Worm (Caenorhabditis elegans) whole organism, L3 larva: Measurements from ENCODE around the gene E02H1.5.

Experiments used
- R02D3.7 ChIP-seq: fragments of 150-350 bp; optimal IDR thresholded peaks from 2 replicates; lab custom pipeline; 2014; ENCODE audit warnings: missing biosample characterization, missing genetic modification characterization
- ZK546.5 ChIP-seq: sonication (generic microtip); optimal IDR thresholded peaks from 2 replicates; lab custom pipeline; 2017; ENCODE audit warnings: missing biosample characterization, missing genetic modification characterization
- aly-2 ChIP-seq: fragments of 150-350 bp; optimal IDR thresholded peaks from 2 replicates; lab custom pipeline; 2014; ENCODE audit warnings: missing biosample characterization, missing genetic modification characterization
- ceh-28 ChIP-seq: fragments of 150-350 bp; optimal IDR thresholded peaks from 2 replicates; lab custom pipeline; 2014; ENCODE audit warnings: missing biosample characterization, missing genetic modification reagents, missing genetic modification characterization
- ceh-82 ChIP-seq: fragments of 150-350 bp; optimal IDR thresholded peaks from 2 replicates; lab custom pipeline; 2014; ENCODE audit warnings: missing biosample characterization, missing genetic modification characterization
- ceh-9 ChIP-seq: sonication (generic microtip); optimal IDR thresholded peaks from 2 replicates; lab custom pipeline; 2018; ENCODE audit warnings: missing biosample characterization, missing genetic modification characterization
- egl-27 ChIP-seq: sonication (generic microtip); optimal IDR thresholded peaks from 4 replicates; lab custom pipeline; 2017; ENCODE audit warnings: missing biosample characterization, missing genetic modification reagents, missing genetic modification characterization
- egl-5 ChIP-seq: fragments of 150-350 bp; optimal IDR thresholded peaks from 2 replicates; lab custom pipeline; 2017; ENCODE audit warnings: missing biosample characterization, missing genetic modification reagents, missing genetic modification characterization, inconsistent platforms
- elt-2 ChIP-seq: sonication (generic microtip); optimal IDR thresholded peaks from 2 replicates; lab custom pipeline; 2016; ENCODE audit warnings: missing genetic modification reagents, mild to moderate bottlenecking, missing genetic modification characterization, missing compliant biosample characterization
- elt-3 ChIP-seq, 3 experiments: fragments of 150-350 bp in 1 of 3; sonication (generic microtip) in 2 of 3; optimal IDR thresholded peaks; 2 replicates in 2 of 3; 4 replicates in 1 of 3; lab custom pipeline; 2014 to 2017; ENCODE audit warnings: missing biosample characterization in 3 of 3, missing genetic modification characterization in 3 of 3
- eor-1 ChIP-seq, 2 experiments: fragments of 150-350 bp; optimal IDR thresholded peaks; 2 replicates each; lab custom pipeline; 2014 to 2018; ENCODE audit warnings: missing biosample characterization in 2 of 2, missing genetic modification characterization in 2 of 2
- fkh-2 ChIP-seq: fragments of 150-350 bp; optimal IDR thresholded peaks from 2 replicates; lab custom pipeline; 2014; ENCODE audit warnings: missing biosample characterization, missing genetic modification reagents, missing genetic modification characterization
- hmg-11 ChIP-seq: sonication (generic microtip); optimal IDR thresholded peaks from 2 replicates; lab custom pipeline; 2016; ENCODE audit warnings: missing genetic modification characterization, missing compliant biosample characterization
- jun-1 ChIP-seq: fragments of 150-350 bp; optimal IDR thresholded peaks from 2 replicates; lab custom pipeline; 2014; ENCODE audit warnings: missing biosample characterization, missing genetic modification reagents, missing genetic modification characterization
- lin-15B ChIP-seq: fragments of 150-350 bp; optimal IDR thresholded peaks from 2 replicates; lab custom pipeline; 2014; ENCODE audit warnings: missing biosample characterization, missing genetic modification characterization
- lin-39 ChIP-seq: fragments of 150-350 bp; optimal IDR thresholded peaks from 2 replicates; lab custom pipeline; 2018; ENCODE audit warnings: missing biosample characterization, missing genetic modification reagents, missing genetic modification characterization
- lsy-12 ChIP-seq: sonication (generic microtip); optimal IDR thresholded peaks from 2 replicates; lab custom pipeline; 2016; ENCODE audit warnings: mild to moderate bottlenecking, missing genetic modification characterization, missing compliant biosample characterization
- mdl-1 ChIP-seq: fragments of 150-350 bp; optimal IDR thresholded peaks from 2 replicates; lab custom pipeline; 2014; ENCODE audit warnings: missing biosample characterization, missing genetic modification characterization
- mml-1 ChIP-seq: fragments of 150-350 bp; sonication (generic microtip); optimal IDR thresholded peaks from 3 replicates; lab custom pipeline; 2014; ENCODE audit warnings: missing biosample characterization, missing genetic modification characterization
- nfya-1 ChIP-seq: sonication (generic microtip); optimal IDR thresholded peaks from 2 replicates; lab custom pipeline; 2017; ENCODE audit warnings: missing genetic modification characterization, mild to moderate bottlenecking, missing compliant biosample characterization, antibody characterized with exemption, moderate library complexity; ENCODE audit not compliant: insufficient read depth
- nhr-11 ChIP-seq: fragments of 150-350 bp; optimal IDR thresholded peaks from 2 replicates; lab custom pipeline; 2014; ENCODE audit warnings: missing biosample characterization, missing genetic modification characterization
- nhr-23 ChIP-seq: fragments of 150-350 bp; optimal IDR thresholded peaks from 2 replicates; lab custom pipeline; 2014; ENCODE audit warnings: missing biosample characterization, missing genetic modification reagents, missing genetic modification characterization
- nhr-25 ChIP-seq: sonication (generic microtip); optimal IDR thresholded peaks from 2 replicates; lab custom pipeline; 2017; ENCODE audit warnings: missing biosample characterization, missing genetic modification characterization
- nhr-43 ChIP-seq: sonication (generic microtip); optimal IDR thresholded peaks from 2 replicates; lab custom pipeline; 2016; ENCODE audit warnings: mild to moderate bottlenecking, missing genetic modification characterization, missing compliant biosample characterization; ENCODE audit not compliant: poor library complexity, severe bottlenecking
- nhr-67 ChIP-seq: fragments of 150-350 bp; optimal IDR thresholded peaks from 2 replicates; lab custom pipeline; 2014; ENCODE audit warnings: missing biosample characterization, missing genetic modification characterization
- nhr-77 ChIP-seq: fragments of 150-350 bp; optimal IDR thresholded peaks from 2 replicates; lab custom pipeline; 2014; ENCODE audit warnings: missing biosample characterization, missing genetic modification characterization
- pha-4 ChIP-seq: fragments of 150-350 bp; optimal IDR thresholded peaks from 2 replicates; lab custom pipeline; 2014; ENCODE audit warnings: missing biosample characterization, missing genetic modification reagents, missing genetic modification characterization
- pqm-1 ChIP-seq: fragments of 150-350 bp; optimal IDR thresholded peaks from 2 replicates; lab custom pipeline; 2017; ENCODE audit warnings: missing biosample characterization, missing genetic modification characterization, inconsistent platforms
- skn-1 ChIP-seq: fragments of 150-350 bp; optimal IDR thresholded peaks from 2 replicates; lab custom pipeline; 2014; ENCODE audit warnings: missing biosample characterization, missing genetic modification characterization
- snpc-4 ChIP-seq: fragments of 150-350 bp; optimal IDR thresholded peaks from 2 replicates; lab custom pipeline; 2014; ENCODE audit warnings: missing biosample characterization, missing genetic modification characterization
- tbx-2 ChIP-seq: sonication (generic microtip); optimal IDR thresholded peaks from 2 replicates; lab custom pipeline; 2016; ENCODE audit warnings: mild to moderate bottlenecking, missing genetic modification characterization, missing compliant biosample characterization
- unc-39 ChIP-seq: sonication (generic microtip); optimal IDR thresholded peaks from 4 replicates; lab custom pipeline; 2017; ENCODE audit warnings: missing biosample characterization, missing genetic modification characterization
- unc-62 ChIP-seq: fragments of 150-350 bp; sonication (generic microtip); optimal IDR thresholded peaks from 4 replicates; lab custom pipeline; 2014; ENCODE audit warnings: missing biosample characterization, missing genetic modification reagents, missing genetic modification characterization
- zag-1 ChIP-seq: fragments of 150-350 bp; optimal IDR thresholded peaks from 2 replicates; lab custom pipeline; 2014; ENCODE audit warnings: missing biosample characterization, missing genetic modification characterization
- ztf-11 ChIP-seq: fragments of 150-350 bp; optimal IDR thresholded peaks from 2 replicates; lab custom pipeline; 2014; ENCODE audit warnings: missing biosample characterization, missing genetic modification characterization

Gene E02H1.5

ce11 chrII:9591071-9591470, 4.0 kb upstream of the E02H1.5 start, which contains the start of the genes E02H1.1 and tag-124:
TSS of gene E02H1.1 (minus strand) at chrII:9591164.
TSS of gene tag-124 (plus strand) at chrII:9591292.
- TF ChIP-seq lsy-12 (tag; lab: Kevin White, UChicago) (peak; percentile 72), lin-15B (tag; lab: Kevin White, UChicago) (peak; percentile 76), unc-39 (no peak), nhr-25 (tag; lab: Kevin White, UChicago) (peak; percentile 74), eor-1 (tag; optimal IDR thresholded peaks at IDR 0.05; lab: Kevin White, UChicago) (peak in 1 of 2 experiments; percentile 69), nfya-1 (tag; lab: Kevin White, UChicago) (peak; percentile 72), zag-1 (tag; lab: Kevin White, UChicago) (no peak), ceh-82 (tag; lab: Kevin White, UChicago) (no peak), unc-62 (GFP tag; lab: Kevin White, UChicago) (no peak), nhr-43 (tag; lab: Kevin White, UChicago) (peak; percentile 92), pqm-1 (tag; lab: Kevin White, UChicago) (peak; percentile 21), nhr-23 (tag; lab: Kevin White, UChicago) (peak; percentile 87), ZK546.5 (no peak), mml-1 (tag; lab: Kevin White, UChicago) (no peak), pha-4 (tag; lab: Kevin White, UChicago) (peak; percentile 77), snpc-4 (tag; lab: Kevin White, UChicago) (peak; percentile 62), elt-2 (peak; percentile 17), fkh-2 (tag; lab: Kevin White, UChicago) (no peak), ceh-9 (no peak), jun-1 (no peak), nhr-77 (tag; lab: Kevin White, UChicago) (no peak), lin-39 (tag; lab: Kevin White, UChicago) (no peak), nhr-67 (no peak), R02D3.7 (tag; lab: Kevin White, UChicago) (no peak), nhr-11 (peak; percentile 34), aly-2 (tag; lab: Kevin White, UChicago) (no peak), ceh-28 (peak; percentile 15), skn-1 (tag; lab: Kevin White, UChicago) (no peak), egl-27 (tag; lab: Kevin White, UChicago) (no peak), hmg-11 (tag; lab: Kevin White, UChicago) (peak; percentile 35)

ce11 chrII:9592737-9593136, 2.3 kb upstream of the E02H1.5 start, which contains the start of gene parp-2:
TSS of gene parp-2 (plus strand) at chrII:9593037.
- TF ChIP-seq nhr-23 (tag; lab: Kevin White, UChicago) (no peak), egl-27 (tag; lab: Kevin White, UChicago) (no peak), elt-2 (no peak), elt-3 (tag; optimal IDR thresholded peaks at IDR 0.05; lab: Kevin White, UChicago) (no peak), lsy-12 (tag; lab: Kevin White, UChicago) (no peak), unc-62 (GFP tag; lab: Kevin White, UChicago) (no peak), nhr-11 (no peak), ceh-82 (tag; lab: Kevin White, UChicago) (no peak), ztf-11 (no peak), tbx-2 (tag; lab: Kevin White, UChicago) (no peak), mdl-1 (tag; lab: Kevin White, UChicago) (no peak), ZK546.5 (no peak), pha-4 (tag; lab: Kevin White, UChicago) (no peak), nhr-25 (tag; lab: Kevin White, UChicago) (no peak), lin-39 (tag; lab: Kevin White, UChicago) (no peak)

- TF ChIP-seq nhr-11 (no peak), jun-1 (no peak), lin-39 (tag; lab: Kevin White, UChicago) (no peak), pha-4 (tag; lab: Kevin White, UChicago) (no peak), zag-1 (tag; lab: Kevin White, UChicago) (no peak), pqm-1 (tag; lab: Kevin White, UChicago) (no peak), tbx-2 (tag; lab: Kevin White, UChicago) (no peak), mml-1 (tag; lab: Kevin White, UChicago) (no peak), egl-5 (tag; lab: Kevin White, UChicago) (no peak)
These were observed 1.4 kb downstream of the E02H1.5 start, which contains the start of gene E02H1.6 for ce11 chrII:9596401-9596800. TSS of gene E02H1.6 (plus strand) at chrII:9596701.
